Worm (Caenorhabditis elegans) whole organism, L4 larva: ENCODE data around the gene drr-1.

ENCODE experiments used
- F44E2.7 ChIP-seq: fragments of 200-800 bp; sonication (Bioruptor generic); IDR thresholded peaks from 2 replicates; pipeline ENCODE4 v2.1.2; 2022; ENCODE audit warnings: missing genetic modification characterization, missing compliant biosample characterization
- R02D3.7 ChIP-seq: fragments of 150-350 bp; sonication (generic microtip); optimal IDR thresholded peaks from 3 replicates; lab custom pipeline; 2014; ENCODE audit warnings: missing biosample characterization, missing genetic modification characterization
- ceh-62 ChIP-seq: sonication (generic microtip); optimal IDR thresholded peaks from 2 replicates; lab custom pipeline; 2017; ENCODE audit warnings: missing biosample characterization, missing genetic modification characterization
- dmd-8 ChIP-seq: fragments of 200-800 bp; sonication (Bioruptor generic); IDR thresholded peaks from 2 replicates; pipeline ENCODE4 v1.3.6; 2022; ENCODE audit warnings: missing genetic modification characterization, missing compliant biosample characterization
- madf-5 ChIP-seq, 2 experiments: fragments of 200-800 bp; sonication (Bioruptor generic); IDR thresholded peaks; 2 replicates each; pipeline ENCODE4 v1.3.6; 2022; ENCODE audit warnings: missing compliant biosample characterization in 2 of 2, missing genetic modification characterization in 2 of 2
- nhr-11 ChIP-seq: fragments of 150-350 bp; optimal IDR thresholded peaks from 2 replicates; lab custom pipeline; 2014; ENCODE audit warnings: missing biosample characterization, missing genetic modification characterization
- nhr-111 ChIP-seq: fragments of 200-800 bp; sonication (Bioruptor generic); optimal IDR thresholded peaks from 2 replicates; lab custom pipeline; 2018; ENCODE audit warnings: mild to moderate bottlenecking, missing genetic modification characterization, missing compliant biosample characterization
- nhr-25 ChIP-seq: sonication (generic microtip); optimal IDR thresholded peaks from 2 replicates; lab custom pipeline; 2017; ENCODE audit warnings: missing genetic modification characterization, mild to moderate bottlenecking, missing compliant biosample characterization, antibody characterized with exemption, moderate library complexity, borderline replicate concordance; ENCODE audit not compliant: insufficient read depth
- skn-1 ChIP-seq: fragments of 150-350 bp; optimal IDR thresholded peaks from 2 replicates; lab custom pipeline; 2014; ENCODE audit warnings: missing biosample characterization, missing genetic modification characterization
- unc-130 ChIP-seq: sonication (generic microtip); optimal IDR thresholded peaks from 2 replicates; lab custom pipeline; 2016; ENCODE audit warnings: missing genetic modification reagents, missing genetic modification characterization, missing compliant biosample characterization

DNA sequence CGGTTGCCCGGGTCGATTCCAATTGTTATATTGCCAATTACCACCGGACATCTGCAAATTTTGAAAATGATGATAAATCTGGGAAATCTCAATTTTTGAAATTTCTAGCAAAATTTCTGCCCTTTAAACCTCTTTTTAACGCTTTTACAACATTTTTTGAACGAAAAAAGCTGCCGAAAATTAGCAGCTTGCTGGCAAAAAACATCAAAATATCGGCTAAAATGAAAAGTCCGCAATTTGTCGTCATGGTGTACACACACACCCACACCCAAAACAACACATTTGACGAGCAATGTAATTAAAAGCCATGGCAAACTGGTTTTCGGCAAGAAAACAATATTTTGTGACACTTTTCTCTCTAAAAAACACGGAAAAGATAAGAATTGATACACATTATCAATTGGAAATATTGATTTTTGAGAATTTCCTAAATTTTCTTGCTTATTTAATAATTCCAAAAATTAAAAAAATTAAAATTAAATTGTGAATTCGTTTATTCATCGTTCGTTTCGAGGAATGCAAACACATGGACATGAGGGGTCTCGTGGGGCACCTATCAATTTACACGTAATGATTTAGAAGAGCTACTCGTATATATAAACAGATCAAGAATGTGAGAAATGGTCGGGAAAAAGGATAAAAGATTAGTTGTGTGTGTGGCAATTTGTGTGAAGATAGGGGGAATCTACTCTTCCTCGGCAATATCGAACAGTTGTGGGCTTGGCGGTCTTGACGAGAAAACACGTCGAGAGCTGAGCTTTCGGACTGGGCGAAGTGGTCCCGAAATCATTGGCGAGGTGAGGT is 34.9 kb downstream of the drr-1 start, which contains the start of gene pqn-27:
- no peak for TF ChIP-seq madf-5 (GFP tag; IDR thresholded peaks at IDR 0.05; lab: Robert Waterston, UW)
- TF ChIP-seq R02D3.7, result no peak
- TF ChIP-seq skn-1 (tag; lab: Kevin White, UChicago), result no peak
- peak; percentile 53 for TF ChIP-seq nhr-111 (GFP tag; lab: Kevin White, UChicago)
- TF ChIP-seq F44E2.7 (GFP tag; lab: Robert Waterston, UW), result no peak
- TF ChIP-seq nhr-25 (tag; lab: Kevin White, UChicago), result peak; percentile 13
- no peak for TF ChIP-seq ceh-62
- TF ChIP-seq nhr-11, result peak; percentile 41
- no peak for TF ChIP-seq unc-130 (GFP tag; lab: Kevin White, UChicago)
- TF ChIP-seq dmd-8, result no peak; the same call in 1 of the 2 replicates
